Worm (Caenorhabditis elegans) whole organism, L2 larva: Measurements from ENCODE around the gene cyp-33C1.

Experiments
- F13H6.1 ChIP-seq: sonication (generic microtip); optimal IDR thresholded peaks from 2 replicates; lab custom pipeline; 2016; ENCODE audit warnings: missing genetic modification characterization, missing compliant biosample characterization
- R02D3.7 ChIP-seq: fragments of 150-350 bp; optimal IDR thresholded peaks from 2 replicates; lab custom pipeline; 2014; ENCODE audit warnings: missing biosample characterization, missing genetic modification characterization
- ZK546.5 ChIP-seq: sonication (generic microtip); optimal IDR thresholded peaks from 2 replicates; lab custom pipeline; 2017; ENCODE audit warnings: missing biosample characterization, missing genetic modification characterization
- alr-1 ChIP-seq: fragments of 150-350 bp; optimal IDR thresholded peaks from 2 replicates; lab custom pipeline; 2014; ENCODE audit warnings: missing biosample characterization, missing genetic modification characterization
- aly-2 ChIP-seq: fragments of 150-350 bp; optimal IDR thresholded peaks from 2 replicates; lab custom pipeline; 2014; ENCODE audit warnings: missing biosample characterization, missing genetic modification characterization
- ama-1 ChIP-seq: fragments of 150-350 bp; optimal IDR thresholded peaks from 2 replicates; lab custom pipeline; 2018; ENCODE audit warnings: inconsistent platforms
- crh-2 ChIP-seq: sonication (generic microtip); optimal IDR thresholded peaks from 2 replicates; lab custom pipeline; 2017; ENCODE audit warnings: missing biosample characterization, missing genetic modification characterization
- egl-27 ChIP-seq: sonication (generic microtip); optimal IDR thresholded peaks from 3 replicates; lab custom pipeline; 2017; ENCODE audit warnings: missing biosample characterization, missing genetic modification reagents, missing genetic modification characterization
- fos-1 ChIP-seq: fragments of 150-350 bp; optimal IDR thresholded peaks from 2 replicates; lab custom pipeline; 2014; ENCODE audit warnings: missing biosample characterization, missing genetic modification characterization
- gmeb-1 ChIP-seq: fragments of 150-350 bp; optimal IDR thresholded peaks from 2 replicates; lab custom pipeline; 2014; ENCODE audit warnings: missing biosample characterization, missing genetic modification characterization
- lin-13 ChIP-seq: fragments of 150-350 bp; optimal IDR thresholded peaks from 2 replicates; lab custom pipeline; 2014; ENCODE audit warnings: missing biosample characterization, missing genetic modification reagents, missing genetic modification characterization
- lsy-2 ChIP-seq, 2 experiments: fragments of 150-350 bp in 1 of 2; sonication (generic microtip) in 1 of 2; optimal IDR thresholded peaks; 2 replicates each; lab custom pipeline; 2014 to 2017; ENCODE audit warnings: missing biosample characterization in 2 of 2, missing genetic modification characterization in 2 of 2
- mab-5 ChIP-seq: fragments of 150-350 bp; optimal IDR thresholded peaks from 2 replicates; lab custom pipeline; 2014; ENCODE audit warnings: missing biosample characterization, missing genetic modification characterization
- nhr-11 ChIP-seq: fragments of 150-350 bp; optimal IDR thresholded peaks from 2 replicates; lab custom pipeline; 2014; ENCODE audit warnings: missing biosample characterization, missing genetic modification characterization
- nhr-12 ChIP-seq: fragments of 150-350 bp; optimal IDR thresholded peaks from 2 replicates; lab custom pipeline; 2014; ENCODE audit warnings: missing biosample characterization, missing genetic modification characterization
- nhr-129 ChIP-seq: fragments of 150-350 bp; optimal IDR thresholded peaks from 2 replicates; lab custom pipeline; 2014; ENCODE audit warnings: missing biosample characterization, missing genetic modification characterization
- nhr-23 ChIP-seq: fragments of 150-350 bp; optimal IDR thresholded peaks from 2 replicates; lab custom pipeline; 2014; ENCODE audit warnings: missing biosample characterization, missing genetic modification reagents, missing genetic modification characterization
- nhr-237 ChIP-seq: fragments of 150-350 bp; optimal IDR thresholded peaks from 2 replicates; lab custom pipeline; 2014; ENCODE audit warnings: missing biosample characterization, missing genetic modification characterization
- nhr-25 ChIP-seq: fragments of 150-350 bp; sonication (generic microtip); optimal IDR thresholded peaks from 3 replicates; lab custom pipeline; 2014; ENCODE audit warnings: missing biosample characterization, missing genetic modification characterization
- nhr-6 ChIP-seq: fragments of 150-350 bp; optimal IDR thresholded peaks from 2 replicates; lab custom pipeline; 2014; ENCODE audit warnings: missing biosample characterization, missing genetic modification characterization
- nhr-77 ChIP-seq: fragments of 150-350 bp; optimal IDR thresholded peaks from 2 replicates; lab custom pipeline; 2014; ENCODE audit warnings: missing biosample characterization, missing genetic modification characterization
- sem-4 ChIP-seq: fragments of 150-350 bp; optimal IDR thresholded peaks from 2 replicates; lab custom pipeline; 2014; ENCODE audit warnings: missing biosample characterization, missing genetic modification reagents, missing genetic modification characterization
- skn-1 ChIP-seq: sonication (generic microtip); optimal IDR thresholded peaks from 2 replicates; lab custom pipeline; 2017; ENCODE audit warnings: missing biosample characterization, missing genetic modification characterization
- sma-3 ChIP-seq: sonication (generic microtip); optimal IDR thresholded peaks from 2 replicates; lab custom pipeline; 2016; ENCODE audit warnings: missing genetic modification reagents, missing genetic modification characterization, missing compliant biosample characterization
- sma-9 ChIP-seq, 2 experiments: fragments of 150-350 bp in 1 of 2; sonication (generic microtip) in 1 of 2; optimal IDR thresholded peaks; 2 replicates each; lab custom pipeline; 2014 to 2016; ENCODE audit warnings: missing genetic modification characterization in 2 of 2, mild to moderate bottlenecking in 1 of 2, missing biosample characterization in 1 of 2, missing compliant biosample characterization in 1 of 2, missing genetic modification reagents in 1 of 2, moderate library complexity in 1 of 2
- snpc-4 ChIP-seq: fragments of 150-350 bp; optimal IDR thresholded peaks from 2 replicates; lab custom pipeline; 2014; ENCODE audit warnings: missing biosample characterization, missing genetic modification characterization
- unc-39 ChIP-seq: fragments of 150-350 bp; optimal IDR thresholded peaks from 2 replicates; lab custom pipeline; 2014; ENCODE audit warnings: missing biosample characterization, missing genetic modification characterization
- unc-55 ChIP-seq: fragments of 150-350 bp; sonication (generic microtip); optimal IDR thresholded peaks from 3 replicates; lab custom pipeline; 2014; ENCODE audit warnings: missing biosample characterization, missing genetic modification reagents, missing genetic modification characterization
- ztf-11 ChIP-seq: sonication (generic microtip); optimal IDR thresholded peaks from 2 replicates; lab custom pipeline; 2017; ENCODE audit warnings: missing biosample characterization, missing genetic modification characterization
- ztf-4 ChIP-seq: fragments of 150-350 bp; optimal IDR thresholded peaks from 2 replicates; lab custom pipeline; 2014; ENCODE audit warnings: missing biosample characterization, missing genetic modification characterization

The cyp-33C1 gene

ce11 chrV:2206181-2206580 is 26.9 kb downstream of the cyp-33C1 start, which contains the start of gene srt-40:
srt-40 (minus strand) TSS chrV:2206281.
- no peak for TF ChIP-seq snpc-4
- no peak for TF ChIP-seq ztf-11
- TF ChIP-seq unc-39 (tag; lab: Kevin White, UChicago), result no peak
- no peak for TF ChIP-seq ztf-4 (tag; lab: Kevin White, UChicago)
- TF ChIP-seq aly-2, result no peak
- TF ChIP-seq crh-2 (tag; lab: Kevin White, UChicago), result no peak
- no peak for TF ChIP-seq nhr-23 (tag; lab: Kevin White, UChicago)
- no peak for TF ChIP-seq sma-9 (GFP tag; optimal IDR thresholded peaks at IDR 0.05; lab: Kevin White, UChicago)
- TF ChIP-seq sma-9 (tag; optimal IDR thresholded peaks at IDR 0.05; lab: Kevin White, UChicago), result no peak
- TF ChIP-seq nhr-6 (tag; lab: Kevin White, UChicago), result no peak
- TF ChIP-seq ama-1 (lab: Kevin White, UChicago), result no peak
- no peak for TF ChIP-seq R02D3.7 (tag; lab: Kevin White, UChicago)
- no peak for TF ChIP-seq nhr-12
- no peak for TF ChIP-seq nhr-129 (tag; lab: Kevin White, UChicago)
- no peak for TF ChIP-seq nhr-77

ce11 chrV:2206801-2207200 is 27.5 kb downstream of the cyp-33C1 start, which contains the start of gene svh-11:
svh-11 (plus strand) TSS chrV:2207101.
- TF ChIP-seq unc-55 (no peak), nhr-11 (tag; lab: Kevin White, UChicago) (no peak), ZK546.5 (tag; lab: Kevin White, UChicago) (no peak), nhr-77 (no peak), lin-13 (GFP tag; lab: Kevin White, UChicago) (no peak), sem-4 (tag; lab: Kevin White, UChicago) (no peak), egl-27 (tag; lab: Kevin White, UChicago) (no peak), snpc-4 (no peak), gmeb-1 (tag; lab: Kevin White, UChicago) (no peak), sma-9 (GFP tag; optimal IDR thresholded peaks at IDR 0.05; lab: Kevin White, UChicago) (no peak), sma-9 (tag; optimal IDR thresholded peaks at IDR 0.05; lab: Kevin White, UChicago) (no peak), alr-1 (tag; lab: Kevin White, UChicago) (no peak), sma-3 (GFP tag; lab: Kevin White, UChicago) (no peak)

ce11 chrV:2207527-2207926 is 28.2 kb downstream of the cyp-33C1 start:
- TF ChIP-seq gmeb-1 (tag; lab: Kevin White, UChicago), result no peak
- no peak for TF ChIP-seq aly-2
- TF ChIP-seq skn-1, result no peak
- TF ChIP-seq nhr-12, result no peak
- no peak for TF ChIP-seq alr-1 (tag; lab: Kevin White, UChicago)
- TF ChIP-seq ztf-11, result no peak
- no peak for TF ChIP-seq nhr-237 (tag; lab: Kevin White, UChicago)
- TF ChIP-seq sem-4 (tag; lab: Kevin White, UChicago), result no peak

ce11 chrV:2211936-2212335 is 32.6 kb downstream of the cyp-33C1 start, which contains the start of gene nhr-133:
nhr-133 (minus strand) TSS chrV:2212118.
- TF ChIP-seq sma-9 (GFP tag; optimal IDR thresholded peaks at IDR 0.05; lab: Kevin White, UChicago) (peak; percentile 73), sma-9 (tag; optimal IDR thresholded peaks at IDR 0.05; lab: Kevin White, UChicago) (no peak), nhr-129 (tag; lab: Kevin White, UChicago) (peak; percentile 7), crh-2 (tag; lab: Kevin White, UChicago) (peak; percentile 38), fos-1 (tag; lab: Kevin White, UChicago) (peak; percentile 23), nhr-11 (tag; lab: Kevin White, UChicago) (no peak), nhr-25 (tag; lab: Kevin White, UChicago) (no peak), nhr-23 (tag; lab: Kevin White, UChicago) (no peak), F13H6.1 (peak; percentile 3), aly-2 (no peak), gmeb-1 (tag; lab: Kevin White, UChicago) (no peak)

- peak; percentile 2 for TF ChIP-seq gmeb-1 (tag; lab: Kevin White, UChicago)
- peak; percentile 56 for TF ChIP-seq fos-1 (tag; lab: Kevin White, UChicago)
- peak; percentile 30 for TF ChIP-seq unc-55
- peak in 1 of 2 experiments; percentile 21 for TF ChIP-seq lsy-2 (tag; optimal IDR thresholded peaks at IDR 0.05; lab: Kevin White, UChicago)
- TF ChIP-seq sma-9 (GFP tag; optimal IDR thresholded peaks at IDR 0.05; lab: Kevin White, UChicago), result peak; percentile 35
- TF ChIP-seq sma-9 (tag; optimal IDR thresholded peaks at IDR 0.05; lab: Kevin White, UChicago), result no peak
- TF ChIP-seq mab-5 (tag; lab: Kevin White, UChicago), result no peak
- TF ChIP-seq, all 48 proteins: peak for 5
Observed at ce11 chrV:2214428-2215038, 35.2 kb downstream of the cyp-33C1 start, which contains the start of gene nhr-184. nhr-184 (minus strand) TSS chrV:2214478.
